Worm (Caenorhabditis elegans): Measurements from ENCODE around the gene F17C11.4.

DNA sequence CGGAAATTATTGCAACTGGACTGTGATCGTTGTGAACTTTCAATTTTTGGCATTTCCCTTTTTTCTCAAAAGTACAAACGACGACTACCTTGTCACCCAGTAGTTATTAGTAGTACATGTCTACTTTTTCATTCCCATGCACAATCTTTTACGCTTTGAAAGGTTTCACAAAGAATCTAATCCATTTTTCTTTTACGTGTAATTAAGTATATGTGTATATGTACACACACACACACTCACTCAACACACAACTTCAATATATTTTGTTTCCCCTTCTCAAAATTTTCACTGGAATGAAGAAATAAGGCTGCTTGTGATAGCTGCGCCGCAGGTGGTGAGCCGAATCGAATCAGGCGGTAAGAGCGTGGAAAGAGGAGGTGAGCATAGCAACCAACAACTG lies 26.9 kb upstream of the F17C11.4 start, which contains the start of gene F58B4.6:
- TF ChIP-seq snpc-4 (tag; optimal IDR thresholded peaks at IDR 0.05) = no peak
- no peak for TF ChIP-seq nhr-102 (tag; optimal IDR thresholded peaks at IDR 0.05)
- no peak for TF ChIP-seq ztf-11 (tag; optimal IDR thresholded peaks at IDR 0.05)
- TF ChIP-seq madf-9 (GFP tag; conservative IDR thresholded peaks at IDR 0.05) = no peak

Measured in whole organism, L4 larva.